Fruit fly (Drosophila melanogaster): ENCODE data around the gene CG13282.
A peak's percentile ranks its signal among the peaks of the same experiment; 100 is the strongest.

CG13282 gene

DNA sequence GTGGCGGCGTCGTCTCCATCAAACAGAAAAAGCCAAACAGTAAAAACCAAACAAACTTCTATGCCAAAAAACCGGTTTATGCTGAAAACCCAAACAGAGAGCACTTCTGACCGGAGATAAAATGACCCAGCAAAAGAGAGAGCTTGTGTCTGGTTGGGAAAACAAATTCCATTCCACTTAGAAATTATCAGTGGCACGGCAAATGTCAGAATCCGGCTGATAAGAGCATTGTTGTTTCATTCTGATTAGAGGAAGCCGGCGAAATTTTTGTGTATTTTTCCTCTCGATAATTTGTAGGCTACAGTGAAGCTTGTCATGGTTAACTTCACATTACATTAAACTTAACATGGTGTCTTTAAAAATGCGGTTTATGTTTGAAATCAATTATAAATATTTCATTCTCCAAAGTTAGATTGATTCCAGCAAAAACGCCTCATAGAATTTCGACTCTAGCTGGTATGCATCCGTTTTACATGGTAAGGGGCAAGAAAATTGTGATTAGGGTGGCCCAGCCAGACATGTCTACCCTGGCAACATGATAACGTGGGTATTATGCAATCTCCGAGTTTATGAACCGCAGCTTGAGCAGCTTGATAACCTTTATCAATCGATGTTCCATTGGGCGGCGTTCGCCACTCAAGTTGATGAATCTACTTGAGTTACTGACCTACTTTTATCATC, 16.7 kb downstream of the CG13282 start (continued):
- TF ChIP-seq CG10959 (GFP tag; IDR thresholded peaks at IDR 0.05) = no peak
- no peak for TF ChIP-seq az2 (GFP tag; optimal IDR thresholded peaks at IDR 0.05)
- no peak for TF ChIP-seq CG4404 (GFP tag; IDR thresholded peaks at IDR 0.05)
- TF ChIP-seq Atf6 (GFP tag; IDR thresholded peaks at IDR 0.05) = peak; percentile 42; the same call in 1 of the 2 replicates
- TF ChIP-seq row (GFP tag; IDR thresholded peaks at IDR 0.05) = peak; percentile 37; the same call in 2 of the 3 replicates
- peak; percentile 21 for TF ChIP-seq tup (GFP tag; optimal IDR thresholded peaks at IDR 0.05)
- peak; percentile 23; the same call in 1 of the 2 replicates for TF ChIP-seq slbo (GFP tag; IDR thresholded peaks at IDR 0.05)
- TF ChIP-seq lola (GFP tag; optimal IDR thresholded peaks at IDR 0.05) = no peak
- peak; percentile 13 for TF ChIP-seq her (GFP tag; optimal IDR thresholded peaks at IDR 0.05)
- TF ChIP-seq Hr3 (GFP tag; optimal IDR thresholded peaks at IDR 0.05) = peak; percentile 3
- peak; percentile 22 for TF ChIP-seq CG34376 (GFP tag; optimal IDR thresholded peaks at IDR 0.05)
- no peak for TF ChIP-seq CG10654 (GFP tag; optimal IDR thresholded peaks at IDR 0.05)
- TF ChIP-seq gcm2 (GFP tag; optimal IDR thresholded peaks at IDR 0.05) = no peak
- no peak for TF ChIP-seq Oaz (GFP tag; IDR thresholded peaks at IDR 0.05)
- peak; percentile 6; the same call in 1 of the 2 replicates for TF ChIP-seq sisA (GFP tag; IDR thresholded peaks at IDR 0.05)
- TF ChIP-seq CG7372 (GFP tag; IDR thresholded peaks at IDR 0.05) = no peak
- TF ChIP-seq CG11560 (tag; IDR thresholded peaks at IDR 0.05) = no peak
- TF ChIP-seq CG30431 (GFP tag; optimal IDR thresholded peaks at IDR 0.05) = no peak
- no peak for TF ChIP-seq Nf-YC (tag; optimal IDR thresholded peaks at IDR 0.05)
- TF ChIP-seq Oli (tag; optimal IDR thresholded peaks at IDR 0.05) = peak; percentile 16
- peak; percentile 38 for TF ChIP-seq shn (GFP tag; optimal IDR thresholded peaks at IDR 0.05)
- TF ChIP-seq grau (tag; optimal IDR thresholded peaks at IDR 0.05) = peak; percentile 89
- TF ChIP-seq Dad (GFP tag; optimal IDR thresholded peaks at IDR 0.05) = peak; percentile 38
- peak; percentile 41; the same call in 1 of the 3 replicates for TF ChIP-seq zfh1 (GFP tag; IDR thresholded peaks at IDR 0.05)
- TF ChIP-seq nmo (GFP tag; optimal IDR thresholded peaks at IDR 0.05) = peak; percentile 29
- peak; percentile 34 for TF ChIP-seq Hmr (GFP tag; optimal IDR thresholded peaks at IDR 0.05)
- TF ChIP-seq NK7.1 (GFP tag; optimal IDR thresholded peaks at IDR 0.05) = peak; percentile 21
- peak; percentile 63 for TF ChIP-seq CG2120 (GFP tag; optimal IDR thresholded peaks at IDR 0.05)
- peak; percentile 61 for TF ChIP-seq lilli (GFP tag; optimal IDR thresholded peaks at IDR 0.05)
- TF ChIP-seq CG9727 (GFP tag; optimal IDR thresholded peaks at IDR 0.05) = peak; percentile 14
- peak; percentile 23 for TF ChIP-seq CG16863 (GFP tag; optimal IDR thresholded peaks at IDR 0.05)
- TF ChIP-seq CG8290 (GFP tag; optimal IDR thresholded peaks at IDR 0.05) = no peak
- TF ChIP-seq CG8290 (tag; optimal IDR thresholded peaks at IDR 0.05) = peak in 1 of 2 experiments; percentile 42
- peak; percentile 2 for TF ChIP-seq Myb (GFP tag; optimal IDR thresholded peaks at IDR 0.05)
- TF ChIP-seq zen2 (GFP tag; IDR thresholded peaks at IDR 0.05; ENCODE audit: partially characterized antibody) = no peak
- no peak for TF ChIP-seq CG7357 (GFP tag; IDR thresholded peaks at IDR 0.05)
- TF ChIP-seq sug (tag; optimal IDR thresholded peaks at IDR 0.05) = peak; percentile 37
- TF ChIP-seq tap (tag; optimal IDR thresholded peaks at IDR 0.05) = no peak
- TF ChIP-seq Aef1 (GFP tag; IDR thresholded peaks at IDR 0.05) = peak; percentile 42; the same call in 2 of the 3 replicates
- TF ChIP-seq ssp (GFP tag; IDR thresholded peaks at IDR 0.05) = no peak
- peak; percentile 9; the same call in 1 of the 2 replicates for TF ChIP-seq stc (GFP tag; IDR thresholded peaks at IDR 0.05)
- TF ChIP-seq Side (GFP tag; optimal IDR thresholded peaks at IDR 0.05) = peak; percentile 22
- no peak for TF ChIP-seq kni (GFP tag; optimal IDR thresholded peaks at IDR 0.05)
- TF ChIP-seq insv (GFP tag; optimal IDR thresholded peaks at IDR 0.05) = peak; percentile 76 to 97
- TF ChIP-seq sob (GFP tag; IDR thresholded peaks at IDR 0.05) = peak; percentile 30; the same call in 1 of the 2 replicates
- TF ChIP-seq mam (GFP tag; optimal IDR thresholded peaks at IDR 0.05) = peak; percentile 37
- no peak for TF ChIP-seq bsh (GFP tag; optimal IDR thresholded peaks at IDR 0.05)
- TF ChIP-seq Max (GFP tag; optimal IDR thresholded peaks at IDR 0.05) = peak; percentile 29
- peak; percentile 30; the same call in 1 of the 2 replicates for TF ChIP-seq CG10366 (GFP tag; IDR thresholded peaks at IDR 0.05)
- TF ChIP-seq CG6765 (GFP tag; optimal IDR thresholded peaks at IDR 0.05) = no peak
- TF ChIP-seq Med (GFP tag) = peak; percentile 91
